Fruit fly (Drosophila melanogaster) whole organism, embryonic: ENCODE results near the gene CG14854.

ENCODE experiments used
- Awh ChIP-seq: fragments of 200-800 bp; sonication (Bioruptor generic); IDR thresholded peaks from 2 replicates; pipeline ENCODE4, ENCODE4 v1.3.6; 2022; ENCODE audit warnings: missing biosample characterization, missing genetic modification characterization
- Blimp-1 ChIP-seq: fragments of 200-800 bp; sonication (Bioruptor generic); optimal IDR thresholded peaks from 3 replicates; lab custom pipeline; 2018; ENCODE audit warnings: missing biosample characterization, missing genetic modification characterization, mild to moderate bottlenecking, moderate library complexity, missing genetic modification reagents
- Bteb2 ChIP-seq: fragments of 200-800 bp; sonication (Bioruptor generic); optimal IDR thresholded peaks from 2 replicates; lab custom pipeline; 2016; ENCODE audit warnings: missing biosample characterization, missing genetic modification characterization
- CG10267 ChIP-seq: fragments of 200-800 bp; sonication (Bioruptor generic); optimal IDR thresholded peaks from 2 replicates; lab custom pipeline; 2018; ENCODE audit warnings: missing biosample characterization, mild to moderate bottlenecking, missing genetic modification characterization, moderate library complexity
- CG12104 ChIP-seq: fragments of 200-800 bp; sonication (Bioruptor generic); optimal IDR thresholded peaks from 3 replicates; lab custom pipeline; 2016; ENCODE audit warnings: missing biosample characterization, missing genetic modification characterization
- CG14050 ChIP-seq: fragments of 200-800 bp; sonication (Bioruptor generic); IDR thresholded peaks from 3 replicates; pipeline ENCODE4 v1.3.6; 2022; ENCODE audit warnings: missing biosample characterization, missing genetic modification characterization
- CG14710 ChIP-seq: fragments of 200-800 bp; sonication (Bioruptor generic); optimal IDR thresholded peaks from 3 replicates; lab custom pipeline; 2019; ENCODE audit warnings: missing biosample characterization, mild to moderate bottlenecking, missing genetic modification characterization, moderate library complexity
- CG1602 ChIP-seq: fragments of 200-800 bp; sonication (Bioruptor generic); optimal IDR thresholded peaks from 3 replicates; lab custom pipeline; 2016; ENCODE audit warnings: missing biosample characterization, missing genetic modification characterization
- CG16779 ChIP-seq: fragments of 200-800 bp; sonication (Bioruptor generic); IDR thresholded peaks from 2 replicates; pipeline ENCODE4 v1.3.6; 2022; ENCODE audit warnings: missing biosample characterization, missing genetic modification characterization
- CG17385 ChIP-seq: fragments of 200-800 bp; sonication (Bioruptor generic); optimal IDR thresholded peaks from 3 replicates; lab custom pipeline; 2018; ENCODE audit warnings: missing biosample characterization, mild to moderate bottlenecking, missing genetic modification characterization
- CG2120 ChIP-seq: fragments of 200-800 bp; sonication (Bioruptor generic); optimal IDR thresholded peaks from 3 replicates; lab custom pipeline; 2016; ENCODE audit warnings: missing biosample characterization, missing genetic modification characterization
- CG4328 ChIP-seq: fragments of 200-800 bp; sonication (Bioruptor generic); optimal IDR thresholded peaks from 3 replicates; lab custom pipeline; 2017; ENCODE audit warnings: missing biosample characterization, missing genetic modification reagents, missing genetic modification characterization
- CG4404 ChIP-seq: fragments of 200-800 bp; sonication (Bioruptor generic); IDR thresholded peaks from 2 replicates; pipeline ENCODE4 v1.3.6; 2022; ENCODE audit warnings: missing biosample characterization, missing genetic modification characterization
- CG6683 ChIP-seq: fragments of 200-800 bp; sonication (Bioruptor generic); optimal IDR thresholded peaks from 2 replicates; lab custom pipeline; 2017; ENCODE audit warnings: missing biosample characterization, mild to moderate bottlenecking, missing genetic modification characterization, missing genetic modification reagents
- CG8478 ChIP-seq: fragments of >200 bp; optimal IDR thresholded peaks from 2 replicates; lab custom pipeline; 2018
- CG8765 ChIP-seq: fragments of 200-800 bp; sonication (Bioruptor generic); IDR thresholded peaks from 2 replicates; pipeline ENCODE4 v1.3.6; 2022; ENCODE audit warnings: missing biosample characterization, missing genetic modification characterization
- CG9817 ChIP-seq: fragments of 200-800 bp; sonication (Bioruptor generic); optimal IDR thresholded peaks from 2 replicates; lab custom pipeline; 2018; ENCODE audit warnings: missing biosample characterization, mild to moderate bottlenecking, missing genetic modification characterization, moderate library complexity
- Drgx ChIP-seq: fragments of 200-800 bp; sonication (Bioruptor generic); IDR thresholded peaks from 2 replicates; pipeline ENCODE4 v1.3.6; 2022; ENCODE audit warnings: missing biosample characterization, missing genetic modification characterization
- Eip74EF ChIP-seq, 2 experiments: fragments of 200-800 bp in 1 of 2; fragments of >200 bp in 1 of 2; sonication (Bioruptor generic) in 1 of 2; optimal IDR thresholded peaks; 2 replicates each; lab custom pipeline; 2017 to 2019; ENCODE audit warnings: missing biosample characterization in 2 of 2, missing genetic modification characterization in 2 of 2, mild to moderate bottlenecking in 1 of 2, moderate library complexity in 1 of 2
- HLH4C ChIP-seq: fragments of 200-800 bp; sonication (Bioruptor generic); IDR thresholded peaks from 3 replicates; pipeline ENCODE4 v1.3.6; 2022; ENCODE audit warnings: missing biosample characterization, missing genetic modification characterization; ENCODE audit not compliant: partially characterized antibody
- Hey ChIP-seq: fragments of 200-800 bp; sonication (Bioruptor generic); optimal IDR thresholded peaks from 3 replicates; lab custom pipeline; 2018; ENCODE audit warnings: missing biosample characterization, mild to moderate bottlenecking, missing genetic modification characterization
- MTF-1 ChIP-seq: fragments of 200-800 bp; sonication (Bioruptor generic); optimal IDR thresholded peaks from 2 replicates; lab custom pipeline; 2018; ENCODE audit warnings: missing biosample characterization, mild to moderate bottlenecking, missing genetic modification characterization, borderline replicate concordance
- Myb ChIP-seq: fragments of 200-800 bp; sonication (Bioruptor generic); optimal IDR thresholded peaks from 2 replicates; lab custom pipeline; 2016; ENCODE audit warnings: missing biosample characterization, missing genetic modification characterization
- NK7.1 ChIP-seq: fragments of 200-800 bp; sonication (Bioruptor generic); optimal IDR thresholded peaks from 3 replicates; lab custom pipeline; 2016; ENCODE audit warnings: missing biosample characterization, missing genetic modification characterization
- NfI ChIP-seq: fragments of 200-800 bp; sonication (Bioruptor generic); optimal IDR thresholded peaks from 3 replicates; lab custom pipeline; 2018; ENCODE audit warnings: missing biosample characterization, mild to moderate bottlenecking, missing genetic modification characterization, moderate library complexity
- Opbp ChIP-seq: fragments of 200-800 bp; sonication (Bioruptor generic); IDR thresholded peaks from 3 replicates; pipeline ENCODE4 v1.3.6; 2022; ENCODE audit warnings: missing biosample characterization, missing genetic modification characterization; ENCODE audit not compliant: partially characterized antibody
- Ravus ChIP-seq: fragments of 200-800 bp; sonication (Bioruptor generic); IDR thresholded peaks from 2 replicates; pipeline ENCODE4 v1.3.6; 2022; ENCODE audit warnings: missing biosample characterization, missing genetic modification characterization
- Rx ChIP-seq: fragments of 200-800 bp; sonication (Bioruptor generic); IDR thresholded peaks from 2 replicates; pipeline ENCODE4 v1.3.6; 2022; ENCODE audit warnings: missing biosample characterization, missing genetic modification characterization
- Usf ChIP-seq: fragments of 200-800 bp; sonication (Bioruptor generic); optimal IDR thresholded peaks from 2 replicates; lab custom pipeline; 2017; ENCODE audit warnings: missing genotype, missing biosample characterization, missing genetic modification characterization
- abd-A ChIP-seq: fragments of 200-800 bp; sonication (Bioruptor generic); optimal IDR thresholded peaks from 3 replicates; lab custom pipeline; 2019; ENCODE audit warnings: missing biosample characterization, mild to moderate bottlenecking, missing genetic modification characterization, moderate library complexity
- amos ChIP-seq: fragments of 200-800 bp; sonication (Bioruptor generic); IDR thresholded peaks from 2 replicates; pipeline ENCODE4 v1.3.6; 2022; ENCODE audit warnings: missing biosample characterization, missing genetic modification characterization; ENCODE audit not compliant: partially characterized antibody
- aop ChIP-seq: fragments of 200-800 bp; sonication (Bioruptor generic); IDR thresholded peaks from 2 replicates; pipeline ENCODE4 v1.3.6; 2022; ENCODE audit warnings: missing biosample characterization, missing genetic modification characterization
- ap ChIP-seq: fragments of 200-800 bp; sonication (Bioruptor generic); IDR thresholded peaks from 2 replicates; pipeline ENCODE4 v1.3.6; 2022; ENCODE audit warnings: missing biosample characterization, missing genetic modification characterization
- bbx ChIP-seq: fragments of 200-800 bp; sonication (Bioruptor generic); IDR thresholded peaks from 2 replicates; pipeline ENCODE4 v1.3.6; 2022; ENCODE audit warnings: missing biosample characterization, missing genetic modification characterization; ENCODE audit not compliant: partially characterized antibody
- cas ChIP-seq: fragments of 200-800 bp; sonication (Bioruptor generic); IDR thresholded peaks from 2 replicates; pipeline ENCODE4 v1.3.6; 2022; ENCODE audit warnings: missing biosample characterization, missing genetic modification characterization
- chinmo ChIP-seq: fragments of 200-800 bp; sonication (Bioruptor generic); IDR thresholded peaks from 4 replicates; pipeline ENCODE4 v1.3.6; 2022; ENCODE audit warnings: missing biosample characterization, missing genetic modification characterization; ENCODE audit not compliant: partially characterized antibody
- crc ChIP-seq: fragments of 200-800 bp; sonication (Bioruptor generic); optimal IDR thresholded peaks from 2 replicates; lab custom pipeline; 2016; ENCODE audit warnings: missing biosample characterization, missing genetic modification characterization
- dm ChIP-seq: fragments of 200-800 bp; sonication (Bioruptor generic); optimal IDR thresholded peaks from 3 replicates; lab custom pipeline; 2016; ENCODE audit warnings: missing biosample characterization, missing genetic modification characterization
- eyg ChIP-seq: fragments of 200-800 bp; sonication (Bioruptor generic); optimal IDR thresholded peaks from 3 replicates; lab custom pipeline; 2016; ENCODE audit warnings: missing biosample characterization, missing genetic modification characterization
- ham ChIP-seq: fragments of 200-800 bp; sonication (Bioruptor generic); IDR thresholded peaks from 2 replicates; pipeline ENCODE4 v1.3.6; 2022; ENCODE audit warnings: missing biosample characterization, missing genetic modification characterization
- hkb ChIP-seq, 2 experiments: fragments of 200-800 bp in 1 of 2; fragments of >200 bp in 1 of 2; sonication (Bioruptor generic) in 1 of 2; IDR thresholded peaks in 1 of 2; optimal IDR thresholded peaks in 1 of 2; 2 replicates each; pipeline versions ENCODE4 v1.3.6 to Lab custom; 2017 to 2022; ENCODE audit warnings: missing biosample characterization in 1 of 2, missing genetic modification characterization in 1 of 2
- odd ChIP-seq: fragments of 200-800 bp; sonication (Bioruptor generic); optimal IDR thresholded peaks from 2 replicates; lab custom pipeline; 2017; ENCODE audit warnings: missing biosample characterization, mild to moderate bottlenecking, missing genetic modification characterization
- pfk ChIP-seq: fragments of 200-800 bp; sonication (Bioruptor generic); optimal IDR thresholded peaks from 2 replicates; lab custom pipeline; 2018; ENCODE audit warnings: missing biosample characterization, mild to moderate bottlenecking, missing genetic modification characterization, moderate library complexity
- phol ChIP-seq: fragments of 200-800 bp; sonication (Bioruptor generic); optimal IDR thresholded peaks from 3 replicates; lab custom pipeline; 2018; ENCODE audit warnings: missing biosample characterization, mild to moderate bottlenecking, missing genetic modification characterization, moderate library complexity
- rib ChIP-seq: fragments of 200-800 bp; sonication (Bioruptor generic); IDR thresholded peaks from 2 replicates; pipeline ENCODE4 v1.3.6; 2022; ENCODE audit warnings: missing biosample characterization, missing genetic modification characterization
- sqz ChIP-seq: fragments of 200-800 bp; sonication (Bioruptor generic); optimal IDR thresholded peaks from 3 replicates; lab custom pipeline; 2018; ENCODE audit warnings: missing biosample characterization, mild to moderate bottlenecking, missing genetic modification characterization
- sug ChIP-seq: fragments of 200-800 bp; optimal IDR thresholded peaks from 2 replicates; lab custom pipeline; 2019; ENCODE audit warnings: missing biosample characterization, mild to moderate bottlenecking, missing genetic modification characterization, moderate library complexity
- tup ChIP-seq: fragments of 200-800 bp; sonication (Bioruptor generic); optimal IDR thresholded peaks from 2 replicates; lab custom pipeline; 2016; ENCODE audit warnings: missing biosample characterization, mild to moderate bottlenecking, missing genetic modification characterization, moderate library complexity
- vfl ChIP-seq: fragments of 200-800 bp; sonication (Bioruptor generic); optimal IDR thresholded peaks from 2 replicates; lab custom pipeline; 2016; ENCODE audit warnings: missing biosample characterization, missing genetic modification characterization
- yki ChIP-seq: fragments of >200 bp; optimal IDR thresholded peaks from 3 replicates; lab custom pipeline; 2018
- zfh1 ChIP-seq: fragments of 200-800 bp; sonication (Bioruptor generic); IDR thresholded peaks from 3 replicates; pipeline ENCODE4 v1.3.6; 2022; ENCODE audit warnings: missing biosample characterization, missing genetic modification characterization

CG14854 gene

dm6 chr3R:14575718-14576187, 15.9 kb upstream of the CG14854 start, which contains the start of gene CG7987 (continued):
- TF ChIP-seq Awh (no peak), abd-A (tag; lab: Kevin White, UChicago) (no peak), Drgx (GFP tag; lab: Robert Waterston, UW) (no peak), NfI (GFP tag; lab: Kevin White, UChicago) (peak; percentile 20), ham (GFP tag; lab: Robert Waterston, UW) (no peak), CG8478 (lab: Kevin White, UChicago) (no peak), yki (lab: Kevin White, UChicago) (no peak), CG16779 (no peak), sug (tag; lab: Kevin White, UChicago) (peak; percentile 64), Myb (GFP tag; lab: Kevin White, UChicago) (peak; percentile 96), bbx (GFP tag; lab: Robert Waterston, UW) (peak; percentile 19; the same call in 1 of the 2 replicates), odd (GFP tag; lab: Kevin White, UChicago) (no peak), CG14050 (GFP tag; lab: Robert Waterston, UW) (no peak), CG4404 (GFP tag; lab: Robert Waterston, UW) (no peak), CG2120 (GFP tag; lab: Kevin White, UChicago) (peak; percentile 56), Usf (GFP tag; lab: Kevin White, UChicago) (no peak), CG17385 (GFP tag; lab: Kevin White, UChicago) (peak; percentile 94), CG1602 (GFP tag; lab: Kevin White, UChicago) (no peak), CG12104 (GFP tag; lab: Kevin White, UChicago) (no peak), HLH4C (GFP tag; lab: Robert Waterston, UW) (no peak), Hey (no peak), pfk (GFP tag; lab: Kevin White, UChicago) (no peak), CG8765 (GFP tag; lab: Robert Waterston, UW) (no peak), Bteb2 (GFP tag; lab: Kevin White, UChicago) (no peak), CG4328 (GFP tag; lab: Kevin White, UChicago) (no peak), amos (peak; percentile 31; the same call in 1 of the 2 replicates), aop (GFP tag; lab: Robert Waterston, UW) (no peak), tup (no peak), CG6683 (GFP tag; lab: Kevin White, UChicago) (no peak), CG14710 (tag; lab: Kevin White, UChicago) (no peak), crc (GFP tag; lab: Kevin White, UChicago) (no peak), Eip74EF (GFP tag; optimal IDR thresholded peaks at IDR 0.05; lab: Kevin White, UChicago) (no peak), sqz (no peak), eyg (GFP tag; lab: Kevin White, UChicago) (no peak), vfl (GFP tag; lab: Kevin White, UChicago) (no peak), cas (GFP tag; lab: Robert Waterston, UW) (no peak), NK7.1 (GFP tag; lab: Kevin White, UChicago) (no peak), phol (tag; lab: Kevin White, UChicago) (peak; percentile 18), MTF-1 (GFP tag; lab: Kevin White, UChicago) (no peak), Opbp (GFP tag; lab: Robert Waterston, UW) (peak; percentile 67; the same call in 2 of the 3 replicates), hkb (optimal IDR thresholded peaks at IDR 0.05; lab: Kevin White, UChicago) (peak; percentile 28), hkb (GFP tag; IDR thresholded peaks at IDR 0.05; lab: Robert Waterston, UW) (no peak), Rx (GFP tag; lab: Robert Waterston, UW) (0 out of 2 replicates have a peak, but pooled peaks have one; percentile 9), Blimp-1 (GFP tag; lab: Kevin White, UChicago) (no peak), dm (GFP tag; lab: Kevin White, UChicago) (peak; percentile 15), CG9817 (tag; lab: Kevin White, UChicago) (peak; percentile 21), chinmo (GFP tag; lab: Robert Waterston, UW) (0 out of 4 replicates have a peak, but pooled peaks have one; percentile 31), rib (GFP tag; lab: Robert Waterston, UW) (no peak), Ravus (no peak), CG10267 (peak; percentile 78), ap (no peak), zfh1 (GFP tag; lab: Robert Waterston, UW) (no peak)
